Fruit fly (Drosophila melanogaster) S2 (cell line): ENCODE data around the gene hfp.

Source experiments
- CG8478 ChIP-seq: fragments of >200 bp; optimal IDR thresholded peaks from 2 replicates; lab custom pipeline; 2018
- CTCF ChIP-seq, 2 experiments: fragments of >200 bp; optimal IDR thresholded peaks; 2 replicates each; lab custom pipeline; 2018

DNA sequence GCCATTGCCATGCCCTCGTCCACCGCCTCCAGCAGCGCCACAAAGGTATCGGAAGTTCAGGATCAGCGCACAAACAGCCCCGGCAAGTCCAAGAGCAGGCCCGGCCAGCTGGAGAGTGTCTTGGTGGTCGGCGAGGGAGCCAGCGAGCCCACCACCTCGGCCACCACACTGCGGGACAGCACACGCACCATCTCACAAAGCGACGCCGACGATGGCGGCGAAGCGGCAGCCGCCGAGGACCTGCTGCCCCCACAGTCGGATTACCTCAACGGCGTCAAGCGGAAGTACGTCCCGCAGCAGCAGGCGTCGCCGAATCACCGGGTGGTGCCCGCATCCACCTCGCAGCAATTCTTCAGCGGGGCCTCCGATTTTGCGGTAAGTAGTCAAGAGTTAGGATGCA, 48.5 kb upstream of the hfp start:
- TF ChIP-seq CG8478 (lab: Kevin White, UChicago) (no peak), CTCF (optimal IDR thresholded peaks at IDR 0.05; lab: Kevin White, UChicago) (no peak)
